Fruit fly (Drosophila melanogaster): ENCODE measurements around the gene PKD.

PKD gene

DNA sequence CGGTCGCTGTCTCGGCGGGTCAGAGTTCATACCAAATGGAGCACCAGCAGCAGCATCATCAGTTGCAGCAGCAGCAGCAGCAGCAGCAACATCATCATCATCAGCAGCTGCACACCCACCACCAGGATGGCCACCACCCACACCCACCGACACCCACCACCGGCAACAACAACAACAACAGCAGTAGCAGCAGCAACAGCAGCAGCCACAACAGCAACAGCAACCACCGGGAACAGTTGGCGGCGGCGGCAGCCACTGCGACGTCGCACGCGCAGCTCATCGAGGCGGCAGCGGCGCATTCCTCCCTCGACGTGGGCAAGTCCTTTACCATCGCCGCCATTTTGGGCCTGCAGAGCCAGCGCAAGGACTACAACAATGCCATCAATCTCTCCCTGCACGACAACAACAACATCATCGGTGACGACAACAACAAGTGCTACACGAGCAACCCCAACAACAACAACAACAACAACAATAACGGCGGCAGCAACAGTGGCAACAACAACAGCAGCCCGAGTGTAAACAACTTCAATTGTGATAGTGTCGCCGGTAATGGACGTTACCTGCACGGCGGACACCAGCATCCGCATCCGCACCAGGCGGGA, 44.4 kb downstream of the PKD start:
- TF ChIP-seq CHES-1-like (GFP tag; optimal IDR thresholded peaks at IDR 0.05) = no peak
- TF ChIP-seq ewg (GFP tag; optimal IDR thresholded peaks at IDR 0.05) = peak; percentile 96
- no peak for TF ChIP-seq dmrt11E (tag; optimal IDR thresholded peaks at IDR 0.05)
- peak; percentile 90 for TF ChIP-seq Nf-YC (tag; optimal IDR thresholded peaks at IDR 0.05)
- peak; percentile 91 for TF ChIP-seq CG4360 (GFP tag; IDR thresholded peaks at IDR 0.05)
- TF ChIP-seq sna (GFP tag; IDR thresholded peaks at IDR 0.05; ENCODE audit: partially characterized antibody) = 0 out of 2 replicates have a peak, but pooled peaks have one; percentile 27
- peak; percentile 71; the same call in 1 of the 2 replicates for TF ChIP-seq seq (GFP tag; IDR thresholded peaks at IDR 0.05)
- no peak for TF ChIP-seq CG17802 (tag; optimal IDR thresholded peaks at IDR 0.05)
- peak; percentile 92 for TF ChIP-seq Ets65A (GFP tag)
- TF ChIP-seq Deaf1 (tag; optimal IDR thresholded peaks at IDR 0.05) = peak; percentile 42
- 0 out of 3 replicates have a peak, but pooled peaks have one; percentile 15 for TF ChIP-seq CG34224 (GFP tag; IDR thresholded peaks at IDR 0.05; ENCODE audit: partially characterized antibody)
- peak in 1 of 2 experiments; percentile 39 for TF ChIP-seq Dfd (GFP tag; optimal IDR thresholded peaks at IDR 0.05)
- TF ChIP-seq CG32767 (GFP tag; IDR thresholded peaks at IDR 0.05) = no peak
- peak; percentile 67 for TF ChIP-seq Adf1 (GFP tag; IDR thresholded peaks at IDR 0.05)
- TF ChIP-seq nerfin-1 (tag; optimal IDR thresholded peaks at IDR 0.05) = peak; percentile 17
- peak; percentile 73 for TF ChIP-seq Nf-YB (GFP tag; optimal IDR thresholded peaks at IDR 0.05)

DNA sequence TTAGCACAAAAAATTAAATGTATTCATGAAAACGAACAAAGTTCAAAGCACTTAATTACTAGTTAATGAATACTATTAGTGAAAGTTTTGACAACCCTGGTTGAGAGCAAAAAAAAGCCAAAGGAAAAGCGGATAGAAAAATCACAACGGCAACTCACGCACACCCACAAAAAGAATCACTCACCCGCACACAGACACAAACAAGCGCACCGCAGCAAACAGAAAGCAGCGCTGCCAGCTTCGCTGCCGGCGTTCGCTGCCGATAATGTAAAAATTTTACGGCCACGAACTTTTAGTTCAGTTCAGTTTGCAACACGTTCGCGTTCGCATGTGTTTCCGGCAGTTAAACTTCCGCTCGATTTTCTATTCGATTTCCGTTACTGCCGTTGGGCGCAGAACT, 46.7 kb downstream of the PKD start, which contains the start of gene CG18599:
Gene CG18599 (plus strand): TSS at position 301 of the 400 bp plus-strand sequence.
- TF ChIP-seq lab (GFP tag; optimal IDR thresholded peaks at IDR 0.05) = no peak
- TF ChIP-seq cg (GFP tag; optimal IDR thresholded peaks at IDR 0.05) = peak; percentile 33
- no peak for TF ChIP-seq CG17186 (GFP tag; optimal IDR thresholded peaks at IDR 0.05)
- TF ChIP-seq CG16813 (GFP tag; IDR thresholded peaks at IDR 0.05; ENCODE audit: partially characterized antibody) = no peak
- TF ChIP-seq az2 (GFP tag; optimal IDR thresholded peaks at IDR 0.05) = no peak
- TF ChIP-seq Awh (GFP tag; IDR thresholded peaks at IDR 0.05) = no peak
- no peak for TF ChIP-seq CG9932 (GFP tag; IDR thresholded peaks at IDR 0.05)
- no peak for TF ChIP-seq gce (GFP tag; IDR thresholded peaks at IDR 0.05)
- no peak for TF ChIP-seq CG18011 (GFP tag; optimal IDR thresholded peaks at IDR 0.05)
- TF ChIP-seq CG43689 (GFP tag; IDR thresholded peaks at IDR 0.05) = peak; percentile 9; the same call in 1 of the 2 replicates
- TF ChIP-seq ems (GFP tag; optimal IDR thresholded peaks at IDR 0.05) = no peak
- 0 out of 2 replicates have a peak, but pooled peaks have one; percentile 25 for TF ChIP-seq CG6272 (GFP tag; IDR thresholded peaks at IDR 0.05)
- TF ChIP-seq CG9876 (GFP tag; optimal IDR thresholded peaks at IDR 0.05) = no peak
- no peak for TF ChIP-seq gcm2 (GFP tag; optimal IDR thresholded peaks at IDR 0.05)
- no peak for TF ChIP-seq Camta (GFP tag; optimal IDR thresholded peaks at IDR 0.05)
- TF ChIP-seq MBD-R2 (GFP tag; IDR thresholded peaks at IDR 0.05) = no peak
- TF ChIP-seq z (GFP tag; IDR thresholded peaks at IDR 0.05) = no peak
- no peak for TF ChIP-seq hth (optimal IDR thresholded peaks at IDR 0.05)
- no peak for TF ChIP-seq CG17568 (GFP tag; optimal IDR thresholded peaks at IDR 0.05)
- no peak for TF ChIP-seq HLH54F (GFP tag; optimal IDR thresholded peaks at IDR 0.05)
- TF ChIP-seq cad (GFP tag; optimal IDR thresholded peaks at IDR 0.05) = no peak
- TF ChIP-seq CG15514 (GFP tag; optimal IDR thresholded peaks at IDR 0.05) = peak; percentile 49
- TF ChIP-seq ken (GFP tag; IDR thresholded peaks at IDR 0.05) = no peak
- 0 out of 2 replicates have a peak, but pooled peaks have one; percentile 20 for TF ChIP-seq Nf-YA (GFP tag; IDR thresholded peaks at IDR 0.05)
- TF ChIP-seq crc (GFP tag; optimal IDR thresholded peaks at IDR 0.05) = no peak
- TF ChIP-seq D19A (tag; optimal IDR thresholded peaks at IDR 0.05) = no peak
- no peak for TF ChIP-seq org-1 (GFP tag; optimal IDR thresholded peaks at IDR 0.05)
- no peak for TF ChIP-seq pho (GFP tag; optimal IDR thresholded peaks at IDR 0.05)
- no peak for TF ChIP-seq Scr (GFP tag; IDR thresholded peaks at IDR 0.05; ENCODE audit: partially characterized antibody)
- TF ChIP-seq psq (GFP tag; optimal IDR thresholded peaks at IDR 0.05) = no peak
- TF ChIP-seq CG31365 (tag; optimal IDR thresholded peaks at IDR 0.05) = no peak
- no peak for TF ChIP-seq Usf (GFP tag; optimal IDR thresholded peaks at IDR 0.05)
- no peak for TF ChIP-seq CG12942 (GFP tag; optimal IDR thresholded peaks at IDR 0.05)
- TF ChIP-seq CG7271 (tag; optimal IDR thresholded peaks at IDR 0.05) = peak; percentile 36
